Fruit fly (Drosophila melanogaster) Kc167 (cell line): ENCODE measurements around the gene Nufip.

ENCODE experiments used
- Sin3A ChIP-seq: fragments of >200 bp; optimal IDR thresholded peaks from 2 replicates; lab custom pipeline; 2018; ENCODE audit warnings: missing external identifiers
- h ChIP-seq: fragments of >200 bp; optimal IDR thresholded peaks from 3 replicates; lab custom pipeline; 2018; ENCODE audit warnings: missing external identifiers
- insv ChIP-seq: fragments of >200 bp; optimal IDR thresholded peaks from 3 replicates; lab custom pipeline; 2018; ENCODE audit warnings: missing external identifiers
- psq ChIP-seq: fragments of >200 bp; optimal IDR thresholded peaks from 2 replicates; lab custom pipeline; 2017; ENCODE audit warnings: missing external identifiers
- ttk ChIP-seq: sonication (Bioruptor generic); optimal IDR thresholded peaks from 2 replicates; lab custom pipeline; 2017; ENCODE audit warnings: missing external identifiers

- no peak for TF ChIP-seq insv (lab: Kevin White, UChicago)
- no peak for TF ChIP-seq ttk (lab: Kevin White, UChicago)
- no peak for TF ChIP-seq psq
- TF ChIP-seq Sin3A = no peak
- TF ChIP-seq h = no peak
Observed at dm6 chr3L:18753827-18754226, 5.7 kb upstream of the Nufip start.
